Worm (Caenorhabditis elegans) whole organism, late embryonic: ENCODE data around the gene ints-9.
A peak's percentile ranks its signal among the peaks of the same experiment; 100 is the strongest.

Experiments used
- C38D4.7 ChIP-seq: fragments of 200-800 bp; sonication (Bioruptor generic); optimal IDR thresholded peaks from 2 replicates; lab custom pipeline; 2018; ENCODE audit warnings: mild to moderate bottlenecking, missing genetic modification characterization, moderate library complexity, missing compliant biosample characterization
- K09A11.1 ChIP-seq: sonication (generic microtip); optimal IDR thresholded peaks from 2 replicates; lab custom pipeline; 2017; ENCODE audit warnings: antibody characterized with exemption, mild to moderate bottlenecking, missing genetic modification characterization, missing compliant biosample characterization; ENCODE audit not compliant: insufficient read depth
- Y22D7AL.16 ChIP-seq: sonication (generic microtip); optimal IDR thresholded peaks from 2 replicates; lab custom pipeline; 2016; ENCODE audit warnings: missing genetic modification characterization, missing compliant biosample characterization
- ceh-14 ChIP-seq: sonication (generic microtip); optimal IDR thresholded peaks from 2 replicates; lab custom pipeline; 2016; ENCODE audit warnings: missing genotype, missing genetic modification characterization, missing compliant biosample characterization
- ceh-18 ChIP-seq: sonication (generic microtip); optimal IDR thresholded peaks from 2 replicates; lab custom pipeline; 2016; ENCODE audit warnings: missing genetic modification characterization, missing compliant biosample characterization
- ceh-2 ChIP-seq: sonication (generic microtip); optimal IDR thresholded peaks from 2 replicates; lab custom pipeline; 2016; ENCODE audit warnings: missing genotype, missing genetic modification characterization, missing compliant biosample characterization
- ceh-22 ChIP-seq: sonication (generic microtip); optimal IDR thresholded peaks from 2 replicates; lab custom pipeline; 2017; ENCODE audit warnings: missing biosample characterization, missing genetic modification characterization
- ceh-45 ChIP-seq: fragments of 200-800 bp; sonication (Bioruptor generic); IDR thresholded peaks from 2 replicates; pipeline ENCODE4 v1.3.6; 2022; ENCODE audit warnings: missing genetic modification reagents, missing genetic modification characterization, missing compliant biosample characterization
- ceh-48 ChIP-seq: sonication (generic microtip); optimal IDR thresholded peaks from 2 replicates; lab custom pipeline; 2016; ENCODE audit warnings: missing genetic modification characterization, inconsistent platforms, missing compliant biosample characterization
- ceh-6 ChIP-seq: fragments of 200-800 bp; sonication (Bioruptor generic); optimal IDR thresholded peaks from 2 replicates; lab custom pipeline; 2018; ENCODE audit warnings: mild to moderate bottlenecking, missing genetic modification characterization, missing compliant biosample characterization
- elt-2 ChIP-seq: sonication (generic microtip); optimal IDR thresholded peaks from 2 replicates; lab custom pipeline; 2016; ENCODE audit warnings: missing genetic modification reagents, missing genetic modification characterization, missing compliant biosample characterization
- fax-1 ChIP-seq: sonication (generic microtip); optimal IDR thresholded peaks from 2 replicates; lab custom pipeline; 2016; ENCODE audit warnings: missing genotype, missing genetic modification characterization, missing compliant biosample characterization
- hlh-30 ChIP-seq: sonication (generic microtip); optimal IDR thresholded peaks from 2 replicates; lab custom pipeline; 2017; ENCODE audit warnings: antibody characterized with exemption, missing genetic modification characterization, missing compliant biosample characterization; ENCODE audit not compliant: insufficient read depth
- hlh-6 ChIP-seq: sonication (generic microtip); optimal IDR thresholded peaks from 2 replicates; lab custom pipeline; 2016; ENCODE audit warnings: missing genotype, missing genetic modification characterization, missing compliant biosample characterization
- lin-11 ChIP-seq: fragments of 200-800 bp; sonication (Bioruptor generic); optimal IDR thresholded peaks from 2 replicates; lab custom pipeline; 2018; ENCODE audit warnings: mild to moderate bottlenecking, missing genetic modification characterization, missing compliant biosample characterization
- mec-3 ChIP-seq: sonication (generic microtip); optimal IDR thresholded peaks from 2 replicates; lab custom pipeline; 2016; ENCODE audit warnings: borderline replicate concordance, missing genetic modification characterization, missing compliant biosample characterization
- nhr-11 ChIP-seq: fragments of 150-350 bp; optimal IDR thresholded peaks from 2 replicates; lab custom pipeline; 2014; ENCODE audit warnings: missing biosample characterization, missing genetic modification characterization
- npax-4 ChIP-seq: sonication (generic microtip); optimal IDR thresholded peaks from 2 replicates; lab custom pipeline; 2016; ENCODE audit warnings: missing genetic modification characterization, missing compliant biosample characterization
- odd-2 ChIP-seq: sonication (generic microtip); optimal IDR thresholded peaks from 2 replicates; lab custom pipeline; 2017; ENCODE audit warnings: antibody characterized with exemption, mild to moderate bottlenecking, missing genetic modification characterization, missing compliant biosample characterization
- pax-1 ChIP-seq: fragments of 150-350 bp; optimal IDR thresholded peaks from 2 replicates; lab custom pipeline; 2014; ENCODE audit warnings: missing biosample characterization, missing genetic modification characterization
- pha-2 ChIP-seq: sonication (generic microtip); optimal IDR thresholded peaks from 2 replicates; lab custom pipeline; 2017; ENCODE audit warnings: mild to moderate bottlenecking, missing genetic modification characterization, missing compliant biosample characterization
- pha-4 ChIP-seq: fragments of 150-350 bp; optimal IDR thresholded peaks from 2 replicates; lab custom pipeline; 2018; ENCODE audit warnings: missing biosample characterization, missing genetic modification reagents, missing genetic modification characterization
- pqm-1 ChIP-seq: sonication (generic microtip); optimal IDR thresholded peaks from 2 replicates; lab custom pipeline; 2016; ENCODE audit warnings: missing genetic modification characterization, missing compliant biosample characterization
- ref-2 ChIP-seq: sonication (generic microtip); optimal IDR thresholded peaks from 2 replicates; lab custom pipeline; 2016; ENCODE audit warnings: missing genetic modification characterization, missing compliant biosample characterization
- rnt-1 ChIP-seq: sonication (generic microtip); optimal IDR thresholded peaks from 2 replicates; lab custom pipeline; 2016; ENCODE audit warnings: missing genetic modification characterization, missing compliant biosample characterization
- sdc-2 ChIP-seq: sonication (generic microtip); optimal IDR thresholded peaks from 2 replicates; lab custom pipeline; 2016; ENCODE audit warnings: missing genotype, missing genetic modification characterization, missing compliant biosample characterization
- sox-4 ChIP-seq: sonication (generic microtip); optimal IDR thresholded peaks from 2 replicates; lab custom pipeline; 2017; ENCODE audit warnings: mild to moderate bottlenecking, missing genetic modification characterization, inconsistent platforms, missing compliant biosample characterization
- syd-9 ChIP-seq: sonication (generic microtip); optimal IDR thresholded peaks from 2 replicates; lab custom pipeline; 2016; ENCODE audit warnings: mild to moderate bottlenecking, missing genetic modification characterization, moderate library complexity, missing compliant biosample characterization
- tbx-2 ChIP-seq: sonication (generic microtip); optimal IDR thresholded peaks from 2 replicates; lab custom pipeline; 2016; ENCODE audit warnings: missing genetic modification characterization, missing compliant biosample characterization
- ttx-3 ChIP-seq: sonication (generic microtip); optimal IDR thresholded peaks from 2 replicates; lab custom pipeline; 2016; ENCODE audit warnings: missing genetic modification reagents, missing genetic modification characterization, missing compliant biosample characterization
- unc-3 ChIP-seq, 2 experiments: fragments of 200-800 bp in 1 of 2; sonication (Bioruptor generic) in 1 of 2; sonication (generic microtip) in 1 of 2; conservative IDR thresholded peaks in 1 of 2; optimal IDR thresholded peaks in 1 of 2; 2 replicates each; pipeline versions ENCODE4 v1.3.6 to Lab custom; 2016 to 2022; ENCODE audit warnings: missing compliant biosample characterization in 2 of 2, missing genetic modification characterization in 2 of 2, missing genetic modification reagents in 1 of 2
- unc-42 ChIP-seq: sonication (generic microtip); optimal IDR thresholded peaks from 2 replicates; lab custom pipeline; 2016; ENCODE audit warnings: missing genotype, missing genetic modification characterization, missing compliant biosample characterization
- unc-55 ChIP-seq: sonication (generic microtip); optimal IDR thresholded peaks from 2 replicates; lab custom pipeline; 2017; ENCODE audit warnings: missing biosample characterization, missing genetic modification reagents, missing genetic modification characterization
- unc-86 ChIP-seq: sonication (generic microtip); optimal IDR thresholded peaks from 2 replicates; lab custom pipeline; 2016; ENCODE audit warnings: missing genetic modification characterization, missing compliant biosample characterization
- zip-5 ChIP-seq: sonication (generic microtip); optimal IDR thresholded peaks from 2 replicates; lab custom pipeline; 2016; ENCODE audit warnings: missing genetic modification characterization, missing compliant biosample characterization

The ints-9 gene

DNA sequence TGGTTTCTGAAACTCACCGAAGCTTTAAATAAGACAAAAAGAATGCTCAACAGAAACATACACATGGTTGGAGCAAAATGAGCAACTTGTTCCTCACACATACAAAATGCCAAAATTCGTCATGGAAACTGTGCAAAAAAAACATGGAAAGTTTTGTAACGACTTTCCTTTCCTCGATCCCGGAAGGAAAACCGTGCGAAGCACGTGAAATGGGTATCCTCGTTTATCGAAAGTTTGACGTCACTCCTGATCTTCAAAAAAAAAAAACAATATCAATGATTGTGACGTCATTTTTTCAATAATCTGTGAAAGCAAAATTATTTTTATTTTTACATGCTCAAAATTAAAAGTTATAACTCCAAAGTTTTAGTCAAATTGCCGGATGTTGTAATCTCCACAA lies 5.3 kb upstream of the ints-9 start, which contains the start of gene clec-212:
Gene clec-212 (minus strand): TSS at position 101 of the 400 bp plus-strand sequence.
- TF ChIP-seq ceh-22 (no peak), Y22D7AL.16 (tag; lab: Kevin White, UChicago) (no peak), ref-2 (tag; lab: Kevin White, UChicago) (no peak), pha-4 (tag; lab: Kevin White, UChicago) (no peak), unc-86 (tag; lab: Kevin White, UChicago) (no peak), ceh-48 (no peak), syd-9 (tag; lab: Kevin White, UChicago) (no peak), mec-3 (tag; lab: Kevin White, UChicago) (no peak), odd-2 (no peak), ceh-2 (tag; lab: Kevin White, UChicago) (no peak), hlh-30 (tag; lab: Kevin White, UChicago) (no peak), lin-11 (tag; lab: Kevin White, UChicago) (no peak), pax-1 (no peak), C38D4.7 (GFP tag; lab: Kevin White, UChicago) (no peak), zip-5 (tag; lab: Kevin White, UChicago) (no peak), ceh-45 (GFP tag; lab: Robert Waterston, UW) (no peak), pha-2 (tag; lab: Kevin White, UChicago) (no peak), rnt-1 (tag; lab: Kevin White, UChicago) (no peak)

DNA sequence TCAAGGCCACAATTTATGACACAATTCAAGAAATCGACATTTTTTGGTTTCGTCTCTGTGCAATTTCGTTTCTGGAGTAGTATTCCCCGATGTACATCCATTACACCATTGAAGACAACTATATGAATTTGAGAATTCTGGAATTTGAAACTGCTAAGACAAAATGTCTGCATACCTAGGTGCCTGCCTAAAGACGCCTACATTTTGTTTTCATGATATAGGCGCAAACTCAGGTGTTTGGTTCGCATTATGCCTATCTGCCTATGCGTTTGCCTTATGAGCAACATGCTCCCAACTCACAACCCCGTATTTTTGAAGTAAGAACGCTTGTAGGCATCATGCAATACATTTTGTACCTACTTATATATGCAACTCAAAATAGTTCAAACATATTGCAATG lies 4.6 kb upstream of the ints-9 start, which contains the start of gene F19F10.14:
Gene F19F10.14 (minus strand): TSS at position 101 of the 400 bp plus-strand sequence.
- TF ChIP-seq ref-2 (tag; lab: Kevin White, UChicago) (no peak), odd-2 (no peak), ceh-18 (no peak), ceh-6 (no peak), sdc-2 (tag; lab: Kevin White, UChicago) (no peak), pax-1 (no peak), ttx-3 (no peak), ceh-22 (no peak), tbx-2 (tag; lab: Kevin White, UChicago) (no peak), K09A11.1 (no peak), npax-4 (tag; lab: Kevin White, UChicago) (no peak), hlh-6 (tag; lab: Kevin White, UChicago) (no peak), sox-4 (tag; lab: Kevin White, UChicago) (no peak)
- TF ChIP-seq, all 69 proteins: peak for 0

DNA sequence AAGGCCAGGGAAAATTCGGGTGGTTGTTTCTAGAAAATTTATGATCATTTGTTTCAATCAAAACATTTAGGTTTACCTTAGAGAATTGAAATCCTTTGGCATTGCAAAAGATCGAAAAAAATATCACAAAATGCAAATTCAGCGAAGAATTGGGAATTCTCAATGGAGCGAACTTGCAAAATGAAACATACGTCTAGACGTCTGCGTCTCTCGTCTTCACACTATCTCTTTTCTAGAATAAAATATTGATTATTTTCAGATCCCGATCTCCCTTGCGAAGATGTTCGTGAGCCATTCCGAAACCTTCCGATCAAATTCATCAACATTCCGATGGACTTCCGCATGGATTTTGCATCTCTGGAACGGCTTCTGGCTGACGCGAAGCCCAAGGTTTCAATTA lies 4.8 kb downstream of the ints-9 start, which contains the start of gene ets-6:
Gene ets-6 (minus strand): TSS at position 169 of the 400 bp plus-strand sequence.
- TF ChIP-seq elt-2 (tag; lab: Kevin White, UChicago) (no peak), unc-86 (tag; lab: Kevin White, UChicago) (no peak), K09A11.1 (no peak), unc-55 (no peak), ceh-48 (peak; percentile 85), unc-3 (GFP tag; conservative IDR thresholded peaks at IDR 0.05; lab: Robert Waterston, UW) (no peak), unc-3 (tag; optimal IDR thresholded peaks at IDR 0.05; lab: Kevin White, UChicago) (no peak)

DNA sequence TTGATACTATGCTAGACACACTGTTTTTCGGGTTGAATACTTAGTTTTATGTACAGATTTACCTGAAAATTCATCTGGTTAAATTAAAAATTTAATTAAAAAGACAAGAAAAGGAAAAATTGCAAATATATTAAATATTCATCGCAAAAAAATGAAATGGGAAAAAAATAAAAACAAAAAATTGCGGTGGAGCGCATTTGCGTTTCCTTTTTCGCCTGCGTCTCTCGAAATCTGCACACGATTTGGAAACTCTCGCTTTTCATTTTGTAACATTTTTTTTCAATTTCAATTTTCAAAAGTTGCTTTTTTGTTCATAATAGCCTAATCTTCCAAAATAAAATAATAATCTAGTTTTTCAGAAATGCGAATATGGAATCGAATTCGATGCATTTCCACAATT lies 12.0 kb downstream of the ints-9 start, which contains the start of the genes F19F10.11 and C50E3.5:
Gene F19F10.11 (minus strand): TSS at position 68 of the 400 bp plus-strand sequence.
Gene C50E3.5 (plus strand): TSS at position 360 of the 400 bp plus-strand sequence.
- TF ChIP-seq unc-42 (no peak), ceh-14 (tag; lab: Kevin White, UChicago) (peak; percentile 6)
- TF ChIP-seq, all 69 proteins: peak for 1

ce11 chrV:7590454-7590853 lies 14.9 kb downstream of the ints-9 start, which contains the start of gene C50E3.6:
C50E3.6 (minus strand) TSS chrV:7590554.
- TF ChIP-seq fax-1 (tag; lab: Kevin White, UChicago) (no peak), nhr-11 (no peak), pqm-1 (no peak), pha-2 (tag; lab: Kevin White, UChicago) (no peak)
